Worm (Caenorhabditis elegans) whole organism, young adult: ENCODE data around the gene del-10.
A peak's percentile ranks its signal among the peaks of the same experiment; 100 is the strongest.

Experiments
- B0035.1 ChIP-seq: sonication (generic microtip); optimal IDR thresholded peaks from 2 replicates; lab custom pipeline; 2016; ENCODE audit warnings: missing genetic modification characterization, mild to moderate bottlenecking, missing compliant biosample characterization, missing genotype, missing genetic modification reagents
- C06A6.2 ChIP-seq: fragments of 200-800 bp; sonication (Bioruptor generic); conservative IDR thresholded peaks from 2 replicates; pipeline ENCODE4 v1.3.6; 2022; ENCODE audit warnings: missing genetic modification characterization, missing compliant biosample characterization
- F23B12.7 ChIP-seq: sonication (generic microtip); optimal IDR thresholded peaks from 2 replicates; lab custom pipeline; 2017; ENCODE audit warnings: missing genetic modification characterization, mild to moderate bottlenecking, missing compliant biosample characterization, antibody characterized with exemption, moderate library complexity; ENCODE audit not compliant: insufficient read depth
- F33H1.4 ChIP-seq: fragments of 200-800 bp; sonication (Bioruptor generic); IDR thresholded peaks from 2 replicates; pipeline ENCODE4 v1.3.6; 2022; ENCODE audit warnings: missing genetic modification reagents, missing genetic modification characterization, missing compliant biosample characterization
- F49E8.2 ChIP-seq: sonication (generic microtip); optimal IDR thresholded peaks from 3 replicates; lab custom pipeline; 2017; ENCODE audit warnings: missing genetic modification characterization, mild to moderate bottlenecking, missing compliant biosample characterization, antibody characterized with exemption, moderate library complexity; ENCODE audit not compliant: insufficient read depth
- F52B5.7 ChIP-seq: sonication (generic microtip); optimal IDR thresholded peaks from 2 replicates; lab custom pipeline; 2016; ENCODE audit warnings: mild to moderate bottlenecking, missing genetic modification characterization, missing compliant biosample characterization
- Y95B8A.8 ChIP-seq: fragments of 200-800 bp; sonication (Bioruptor generic); IDR thresholded peaks from 2 replicates; pipeline ENCODE4 v1.3.6; 2022; ENCODE audit warnings: missing genetic modification reagents, missing genetic modification characterization, missing compliant biosample characterization
- ZK185.1 ChIP-seq: sonication (generic microtip); optimal IDR thresholded peaks from 2 replicates; lab custom pipeline; 2016; ENCODE audit warnings: mild to moderate bottlenecking, missing genetic modification characterization, missing compliant biosample characterization; ENCODE audit not compliant: poor library complexity, severe bottlenecking
- attf-5 ChIP-seq: fragments of 200-800 bp; sonication (Bioruptor generic); optimal IDR thresholded peaks from 2 replicates; lab custom pipeline; 2018; ENCODE audit warnings: mild to moderate bottlenecking, missing genetic modification characterization, missing compliant biosample characterization
- ceh-100 ChIP-seq: fragments of 200-800 bp; sonication (Bioruptor generic); IDR thresholded peaks from 2 replicates; pipeline ENCODE4 v1.3.6; 2022; ENCODE audit warnings: missing genetic modification reagents, missing genetic modification characterization, missing compliant biosample characterization
- ceh-40 ChIP-seq: fragments of 200-800 bp; sonication (Bioruptor generic); IDR thresholded peaks from 2 replicates; pipeline ENCODE4 v1.3.6; 2022; ENCODE audit warnings: missing genetic modification characterization, missing compliant biosample characterization
- ceh-58 ChIP-seq: fragments of 200-800 bp; sonication (Bioruptor generic); IDR thresholded peaks from 2 replicates; pipeline ENCODE4 v1.3.6; 2022; ENCODE audit warnings: missing genetic modification characterization, missing compliant biosample characterization
- ceh-79 ChIP-seq: sonication (generic microtip); optimal IDR thresholded peaks from 2 replicates; lab custom pipeline; 2017; ENCODE audit warnings: mild to moderate bottlenecking, missing genetic modification characterization, missing compliant biosample characterization
- ceh-91 ChIP-seq: fragments of 200-800 bp; sonication (Bioruptor generic); IDR thresholded peaks from 2 replicates; pipeline ENCODE4 v1.3.6; 2022; ENCODE audit warnings: missing genetic modification reagents, missing genetic modification characterization, missing compliant biosample characterization
- chd-7 ChIP-seq: sonication (generic microtip); optimal IDR thresholded peaks from 2 replicates; lab custom pipeline; 2016; ENCODE audit warnings: mild to moderate bottlenecking, missing genetic modification characterization, moderate library complexity, missing compliant biosample characterization
- dox-1 ChIP-seq: fragments of 200-800 bp; sonication (Bioruptor generic); IDR thresholded peaks from 2 replicates; pipeline ENCODE4 v1.3.6; 2022; ENCODE audit warnings: missing genetic modification reagents, missing genetic modification characterization, missing compliant biosample characterization
- dpff-1 ChIP-seq: sonication (generic microtip); optimal IDR thresholded peaks from 2 replicates; lab custom pipeline; 2017; ENCODE audit warnings: mild to moderate bottlenecking, missing genetic modification characterization, missing compliant biosample characterization
- egl-18 ChIP-seq: fragments of 200-800 bp; sonication (Bioruptor generic); IDR thresholded peaks from 2 replicates; pipeline ENCODE4 v1.3.6; 2022; ENCODE audit warnings: missing genetic modification reagents, missing genetic modification characterization, missing compliant biosample characterization
- ets-4 ChIP-seq: fragments of 200-800 bp; sonication (Bioruptor generic); optimal IDR thresholded peaks from 2 replicates; lab custom pipeline; 2018; ENCODE audit warnings: mild to moderate bottlenecking, missing genetic modification characterization, missing compliant biosample characterization
- him-1 ChIP-seq: sonication (generic microtip); optimal IDR thresholded peaks from 2 replicates; lab custom pipeline; 2016; ENCODE audit warnings: missing genotype, missing genetic modification reagents, missing genetic modification characterization, missing compliant biosample characterization
- hlh-26 ChIP-seq: fragments of 200-800 bp; sonication (Bioruptor generic); conservative IDR thresholded peaks from 2 replicates; pipeline ENCODE4 v1.3.6; 2022; ENCODE audit warnings: missing genetic modification reagents, missing genetic modification characterization, missing compliant biosample characterization
- hmg-20 ChIP-seq: fragments of 200-800 bp; sonication (Bioruptor generic); IDR thresholded peaks from 2 replicates; pipeline ENCODE4 v1.3.6; 2022; ENCODE audit warnings: missing genetic modification reagents, missing genetic modification characterization, missing compliant biosample characterization
- hsf-1 ChIP-seq: fragments of 200-800 bp; sonication (Bioruptor generic); IDR thresholded peaks from 2 replicates; pipeline ENCODE4 v1.3.6; 2022; ENCODE audit warnings: missing genetic modification reagents, missing genetic modification characterization, missing compliant biosample characterization
- lin-40 ChIP-seq: sonication (generic microtip); optimal IDR thresholded peaks from 2 replicates; lab custom pipeline; 2016; ENCODE audit warnings: missing genetic modification characterization, mild to moderate bottlenecking, missing compliant biosample characterization, missing genotype, missing genetic modification reagents
- lsl-1 ChIP-seq: fragments of 200-800 bp; sonication (Bioruptor generic); optimal IDR thresholded peaks from 2 replicates; lab custom pipeline; 2018; ENCODE audit warnings: mild to moderate bottlenecking, missing genetic modification characterization, moderate library complexity, missing compliant biosample characterization
- madf-6 ChIP-seq: fragments of 200-800 bp; sonication (Bioruptor generic); IDR thresholded peaks from 2 replicates; pipeline ENCODE4 v1.3.6; 2022; ENCODE audit warnings: missing genetic modification reagents, missing genetic modification characterization, missing compliant biosample characterization
- mes-4 ChIP-seq: sonication (generic microtip); optimal IDR thresholded peaks from 2 replicates; lab custom pipeline; 2016; ENCODE audit warnings: missing genotype, missing genetic modification characterization, missing compliant biosample characterization
- nhr-179 ChIP-seq: sonication (generic microtip); optimal IDR thresholded peaks from 2 replicates; lab custom pipeline; 2016; ENCODE audit warnings: mild to moderate bottlenecking, missing genetic modification characterization, missing compliant biosample characterization
- nhr-27 ChIP-seq: fragments of 200-800 bp; sonication (Bioruptor generic); optimal IDR thresholded peaks from 2 replicates; lab custom pipeline; 2018; ENCODE audit warnings: mild to moderate bottlenecking, missing genetic modification characterization, moderate library complexity, missing compliant biosample characterization
- nhr-80 ChIP-seq: sonication (generic microtip); optimal IDR thresholded peaks from 2 replicates; lab custom pipeline; 2016; ENCODE audit warnings: missing genetic modification characterization, missing compliant biosample characterization
- nhr-90 ChIP-seq: sonication (generic microtip); optimal IDR thresholded peaks from 2 replicates; lab custom pipeline; 2016; ENCODE audit warnings: missing genotype, mild to moderate bottlenecking, missing genetic modification characterization, missing compliant biosample characterization
- pha-4 ChIP-seq: fragments of 150-350 bp; sonication (generic microtip); optimal IDR thresholded peaks from 2 replicates; lab custom pipeline; 2014; ENCODE audit warnings: missing biosample characterization, missing genetic modification reagents, missing genetic modification characterization
- rcor-1 ChIP-seq: fragments of 200-800 bp; sonication (Bioruptor generic); IDR thresholded peaks from 2 replicates; pipeline ENCODE4 v1.3.6; 2022; ENCODE audit warnings: missing genetic modification reagents, missing genetic modification characterization, missing compliant biosample characterization
- rpc-1 ChIP-seq, 2 experiments: fragments of 150-350 bp in 1 of 2; sonication (generic microtip) in 1 of 2; optimal IDR thresholded peaks; 2 replicates each; lab custom pipeline; 2014 to 2018; ENCODE audit warnings: missing biosample characterization in 1 of 2, missing genetic modification characterization in 1 of 2, missing genetic modification reagents in 1 of 2, missing genotype in 1 of 2
- sdz-38 ChIP-seq: sonication (generic microtip); optimal IDR thresholded peaks from 2 replicates; lab custom pipeline; 2016; ENCODE audit warnings: missing genotype, missing genetic modification characterization, missing compliant biosample characterization
- snpc-1.1 ChIP-seq: sonication (generic microtip); optimal IDR thresholded peaks from 2 replicates; lab custom pipeline; 2017; ENCODE audit warnings: missing genetic modification characterization, mild to moderate bottlenecking, missing compliant biosample characterization, antibody characterized with exemption, moderate library complexity, missing genotype, missing genetic modification reagents; ENCODE audit not compliant: insufficient read depth
- snpc-3.4 ChIP-seq: sonication (generic microtip); optimal IDR thresholded peaks from 2 replicates; lab custom pipeline; 2017; ENCODE audit warnings: missing genetic modification characterization, mild to moderate bottlenecking, missing compliant biosample characterization, antibody characterized with exemption, moderate library complexity, missing genotype, missing genetic modification reagents
- sptf-2 ChIP-seq: fragments of 200-800 bp; sonication (Bioruptor generic); optimal IDR thresholded peaks from 2 replicates; lab custom pipeline; 2018; ENCODE audit warnings: mild to moderate bottlenecking, missing genetic modification characterization, missing compliant biosample characterization
- tbp1 ChIP-seq: fragments of 200-800 bp; sonication (Bioruptor generic); optimal IDR thresholded peaks from 2 replicates; lab custom pipeline; 2018; ENCODE audit warnings: mild to moderate bottlenecking, missing genetic modification characterization, missing compliant biosample characterization
- tlf-1 ChIP-seq: fragments of 200-800 bp; sonication (Bioruptor generic); optimal IDR thresholded peaks from 2 replicates; lab custom pipeline; 2018; ENCODE audit warnings: mild to moderate bottlenecking, missing genetic modification characterization, missing compliant biosample characterization
- unc-130 ChIP-seq: sonication (generic microtip); optimal IDR thresholded peaks from 2 replicates; lab custom pipeline; 2016; ENCODE audit warnings: missing genetic modification reagents, missing genetic modification characterization, missing compliant biosample characterization
- unc-62 ChIP-seq: fragments of 150-350 bp; optimal IDR thresholded peaks from 2 replicates; lab custom pipeline; 2014; ENCODE audit warnings: missing biosample characterization, missing genetic modification reagents, missing genetic modification characterization
- zfh-2 ChIP-seq: fragments of 200-800 bp; sonication (Bioruptor generic); conservative IDR thresholded peaks from 2 replicates; pipeline ENCODE4 v1.3.6; 2022; ENCODE audit warnings: missing genetic modification reagents, missing genetic modification characterization, missing compliant biosample characterization

Gene del-10

ce11 chrII:6491187-6491586 is 9.3 kb upstream of the del-10 start (continued):
- TF ChIP-seq F33H1.4 (GFP tag; lab: Robert Waterston, UW) (peak; percentile 88), ceh-100 (GFP tag; lab: Robert Waterston, UW) (peak; percentile 49), nhr-80 (tag; lab: Kevin White, UChicago) (no peak), chd-7 (tag; lab: Kevin White, UChicago) (no peak), dox-1 (no peak), unc-130 (GFP tag; lab: Kevin White, UChicago) (peak; percentile 59), nhr-27 (tag; lab: Kevin White, UChicago) (no peak), ceh-58 (GFP tag; lab: Robert Waterston, UW) (0 out of 2 replicates have a peak, but pooled peaks have one; percentile 18), hlh-26 (no peak), zfh-2 (GFP tag; lab: Robert Waterston, UW) (no peak), madf-6 (GFP tag; lab: Robert Waterston, UW) (peak; percentile 86), ets-4 (no peak), tlf-1 (peak; percentile 24), him-1 (tag; lab: Kevin White, UChicago) (no peak), lin-40 (tag; lab: Kevin White, UChicago) (no peak), hsf-1 (GFP tag; lab: Robert Waterston, UW) (peak; percentile 63; the same call in 1 of the 2 replicates), B0035.1 (no peak), C06A6.2 (GFP tag; lab: Robert Waterston, UW) (no peak), F52B5.7 (tag; lab: Kevin White, UChicago) (no peak), snpc-1.1 (tag; lab: Kevin White, UChicago) (peak; percentile 21), tbp1 (GFP tag; lab: Kevin White, UChicago) (peak; percentile 58), mes-4 (peak; percentile 27), dpff-1 (no peak), F49E8.2 (tag; lab: Kevin White, UChicago) (peak; percentile 93), attf-5 (no peak), rpc-1 (optimal IDR thresholded peaks at IDR 0.05; lab: Kevin White, UChicago) (no peak), rpc-1 (tag; optimal IDR thresholded peaks at IDR 0.05; lab: Kevin White, UChicago) (no peak), lsl-1 (peak; percentile 79), egl-18 (GFP tag; lab: Robert Waterston, UW) (no peak), Y95B8A.8 (GFP tag; lab: Robert Waterston, UW) (peak; percentile 88), ZK185.1 (tag; lab: Kevin White, UChicago) (no peak), rcor-1 (peak; percentile 25; the same call in 1 of the 2 replicates), pha-4 (tag; lab: Kevin White, UChicago) (no peak), nhr-90 (tag; lab: Kevin White, UChicago) (no peak), hmg-20 (GFP tag; lab: Robert Waterston, UW) (no peak), ceh-40 (GFP tag; lab: Robert Waterston, UW) (0 out of 2 replicates have a peak, but pooled peaks have one; percentile 74), unc-62 (no peak), sdz-38 (no peak), ceh-79 (tag; lab: Kevin White, UChicago) (no peak), F23B12.7 (peak; percentile 82), snpc-3.4 (tag; lab: Kevin White, UChicago) (peak; percentile 42), sptf-2 (no peak), ceh-91 (GFP tag; lab: Robert Waterston, UW) (peak; percentile 56), nhr-179 (tag; lab: Kevin White, UChicago) (no peak)
